Worm (Caenorhabditis elegans): ENCODE results near the gene pars-1.

ce11 chrIII:7281179-7281578, 42.4 kb downstream of the pars-1 start, which contains the start of gene B0361.3:
- TF ChIP-seq ets-7 (tag; optimal IDR thresholded peaks at IDR 0.05) = no peak
- TF ChIP-seq aly-1 (tag; optimal IDR thresholded peaks at IDR 0.05) = no peak
- no peak for TF ChIP-seq hmbx-1 (tag; optimal IDR thresholded peaks at IDR 0.05)
- no peak for TF ChIP-seq pes-1 (GFP tag; IDR thresholded peaks at IDR 0.05)
- TF ChIP-seq ceh-13 (GFP tag; optimal IDR thresholded peaks at IDR 0.05) = no peak
- TF ChIP-seq ama-1 (optimal IDR thresholded peaks at IDR 0.05) = no peak
- no peak for TF ChIP-seq tbx-37 (GFP tag; conservative IDR thresholded peaks at IDR 0.05)
- TF ChIP-seq hmg-4 (GFP tag; optimal IDR thresholded peaks at IDR 0.05) = no peak
- no peak for TF ChIP-seq tbx-11 (GFP tag; IDR thresholded peaks at IDR 0.05)
- TF ChIP-seq tra-4 (tag; optimal IDR thresholded peaks at IDR 0.05) = no peak
